Worm (Caenorhabditis elegans) whole organism, L4 larva: ENCODE data around the gene F08F8.6.
A peak's percentile ranks its signal among the peaks of the same experiment; 100 is the strongest.

ENCODE experiments used
- F49E8.2 ChIP-seq: sonication (generic microtip); optimal IDR thresholded peaks from 2 replicates; lab custom pipeline; 2016; ENCODE audit warnings: missing compliant biosample characterization, mild to moderate bottlenecking, missing genetic modification characterization, borderline replicate concordance
- Y5F2A.4 ChIP-seq: fragments of 200-800 bp; sonication (Bioruptor generic); optimal IDR thresholded peaks from 2 replicates; lab custom pipeline; 2018; ENCODE audit warnings: mild to moderate bottlenecking, missing genetic modification characterization, missing compliant biosample characterization
- Y75B8A.6 ChIP-seq: fragments of 200-800 bp; sonication (Bioruptor generic); IDR thresholded peaks from 2 replicates; pipeline ENCODE4 v1.3.6; 2022; ENCODE audit warnings: missing genetic modification reagents, missing genetic modification characterization, missing compliant biosample characterization
- aha-1 ChIP-seq: fragments of 150-350 bp; peaks from one replicate; lab custom pipeline; 2014; ENCODE audit warnings: missing biosample characterization, missing genetic modification characterization
- ceh-32 ChIP-seq: sonication (generic microtip); optimal IDR thresholded peaks from 2 replicates; lab custom pipeline; 2016; ENCODE audit warnings: mild to moderate bottlenecking, missing genetic modification characterization, missing compliant biosample characterization; ENCODE audit not compliant: poor library complexity
- ceh-82 ChIP-seq: sonication (generic microtip); optimal IDR thresholded peaks from 2 replicates; lab custom pipeline; 2017; ENCODE audit warnings: missing biosample characterization, missing genetic modification characterization
- daf-16 ChIP-seq, 3 experiments: sonication (generic microtip); optimal IDR thresholded peaks; 2 replicates each; lab custom pipeline; 2016 to 2017; ENCODE audit warnings: missing genetic modification characterization in 3 of 3, missing genetic modification reagents in 3 of 3, mild to moderate bottlenecking in 2 of 3, missing compliant biosample characterization in 2 of 3, missing biosample characterization in 1 of 3, moderate library complexity in 1 of 3
- dmd-6 ChIP-seq: fragments of 200-800 bp; sonication (Bioruptor generic); IDR thresholded peaks from 2 replicates; pipeline ENCODE4 v1.3.6; 2022; ENCODE audit warnings: missing genetic modification reagents, missing genetic modification characterization, missing compliant biosample characterization
- dmd-8 ChIP-seq: fragments of 200-800 bp; sonication (Bioruptor generic); IDR thresholded peaks from 2 replicates; pipeline ENCODE4 v1.3.6; 2022; ENCODE audit warnings: missing genetic modification characterization, missing compliant biosample characterization
- dmd-9 ChIP-seq: fragments of 200-800 bp; sonication (Bioruptor generic); IDR thresholded peaks from 2 replicates; pipeline ENCODE4 v1.3.6; 2022; ENCODE audit warnings: missing genetic modification reagents, missing genetic modification characterization, missing compliant biosample characterization
- duxl-1 ChIP-seq: sonication (generic microtip); optimal IDR thresholded peaks from 2 replicates; lab custom pipeline; 2016; ENCODE audit warnings: mild to moderate bottlenecking, missing genetic modification characterization, moderate library complexity, missing compliant biosample characterization; ENCODE audit not compliant: poor library complexity
- dve-1 ChIP-seq: sonication (generic microtip); optimal IDR thresholded peaks from 2 replicates; lab custom pipeline; 2017; ENCODE audit warnings: antibody characterized with exemption, mild to moderate bottlenecking, missing genetic modification characterization, missing compliant biosample characterization; ENCODE audit not compliant: insufficient read depth
- fos-1 ChIP-seq: fragments of 150-350 bp; optimal IDR thresholded peaks from 2 replicates; lab custom pipeline; 2014; ENCODE audit warnings: missing biosample characterization, missing genetic modification characterization
- hlh-11 ChIP-seq: fragments of 200-800 bp; sonication (Bioruptor generic); optimal IDR thresholded peaks from 2 replicates; lab custom pipeline; 2018; ENCODE audit warnings: mild to moderate bottlenecking, missing genetic modification characterization, missing compliant biosample characterization
- hlh-30 ChIP-seq: sonication (generic microtip); optimal IDR thresholded peaks from 2 replicates; lab custom pipeline; 2017; ENCODE audit warnings: antibody characterized with exemption, mild to moderate bottlenecking, missing genetic modification characterization, missing compliant biosample characterization; ENCODE audit not compliant: insufficient read depth
- lin-38 ChIP-seq: fragments of 200-800 bp; sonication (Bioruptor generic); IDR thresholded peaks from 2 replicates; pipeline ENCODE4 v1.3.6; 2022; ENCODE audit warnings: missing genetic modification reagents, missing genetic modification characterization, missing compliant biosample characterization
- lin-39 ChIP-seq: fragments of 150-350 bp; optimal IDR thresholded peaks from 2 replicates; lab custom pipeline; 2014; ENCODE audit warnings: missing biosample characterization, missing genetic modification reagents, missing genetic modification characterization
- lsy-2 ChIP-seq, 2 experiments: fragments of 150-350 bp in 1 of 2; sonication (generic microtip) in 1 of 2; optimal IDR thresholded peaks; 2 replicates each; lab custom pipeline; 2014 to 2017; ENCODE audit warnings: missing biosample characterization in 2 of 2, missing genetic modification characterization in 2 of 2
- mdl-1 ChIP-seq, 2 experiments: fragments of 150-350 bp in 1 of 2; sonication (generic microtip) in 1 of 2; optimal IDR thresholded peaks; 2 replicates each; lab custom pipeline; 2014 to 2017; ENCODE audit warnings: missing biosample characterization in 2 of 2, missing genetic modification characterization in 2 of 2
- mep-1 ChIP-seq: fragments of 150-350 bp; sonication (generic microtip); optimal IDR thresholded peaks from 3 replicates; lab custom pipeline; 2014; ENCODE audit warnings: missing biosample characterization, missing genetic modification characterization
- mxl-2 ChIP-seq: fragments of 200-800 bp; sonication (Bioruptor generic); conservative IDR thresholded peaks from 2 replicates; pipeline ENCODE4 v1.3.6; 2022; ENCODE audit warnings: missing genetic modification reagents, missing genetic modification characterization, missing compliant biosample characterization
- nhr-102 ChIP-seq: sonication (generic microtip); optimal IDR thresholded peaks from 2 replicates; lab custom pipeline; 2016; ENCODE audit warnings: mild to moderate bottlenecking, missing genetic modification characterization, moderate library complexity, missing compliant biosample characterization
- nhr-28 ChIP-seq: fragments of 150-350 bp; optimal IDR thresholded peaks from 2 replicates; lab custom pipeline; 2014; ENCODE audit warnings: missing biosample characterization, missing genetic modification characterization
- nhr-6 ChIP-seq: fragments of 150-350 bp; optimal IDR thresholded peaks from 2 replicates; lab custom pipeline; 2014; ENCODE audit warnings: missing biosample characterization, missing genetic modification characterization
- pha-4 ChIP-seq, 2 experiments: fragments of 150-350 bp in 1 of 2; fragments of 200-800 bp in 1 of 2; sonication (Bioruptor generic) in 1 of 2; IDR thresholded peaks in 1 of 2; optimal IDR thresholded peaks in 1 of 2; 2 replicates each; pipeline versions ENCODE4 v1.3.6 to Lab custom; 2014 to 2022; ENCODE audit warnings: missing genetic modification characterization in 2 of 2, missing genetic modification reagents in 2 of 2, missing biosample characterization in 1 of 2, missing compliant biosample characterization in 1 of 2
- php-3 ChIP-seq: fragments of 200-800 bp; sonication (Bioruptor generic); IDR thresholded peaks from 2 replicates; pipeline ENCODE4 v1.3.6; 2022; ENCODE audit warnings: missing genetic modification reagents, missing genetic modification characterization, missing compliant biosample characterization
- pqm-1 ChIP-seq: sonication (generic microtip); optimal IDR thresholded peaks from 2 replicates; lab custom pipeline; 2017; ENCODE audit warnings: missing biosample characterization, missing genetic modification characterization
- unc-130 ChIP-seq: sonication (generic microtip); optimal IDR thresholded peaks from 2 replicates; lab custom pipeline; 2016; ENCODE audit warnings: missing genetic modification reagents, missing genetic modification characterization, missing compliant biosample characterization
- unc-39 ChIP-seq: sonication (generic microtip); optimal IDR thresholded peaks from 2 replicates; lab custom pipeline; 2017; ENCODE audit warnings: missing biosample characterization, missing genetic modification characterization
- unc-62 ChIP-seq, 3 experiments: fragments of 150-350 bp in 1 of 3; sonication (generic microtip); optimal IDR thresholded peaks in 2 of 3; peaks in 1 of 3; 1 replicate in 1 of 3; 2 replicates in 2 of 3; lab custom pipeline; 2014 to 2017; ENCODE audit warnings: missing biosample characterization in 3 of 3, missing genetic modification characterization in 3 of 3, missing genetic modification reagents in 3 of 3, missing genotype in 1 of 3
- zfp-2 ChIP-seq: sonication (generic microtip); optimal IDR thresholded peaks from 2 replicates; lab custom pipeline; 2016; ENCODE audit warnings: mild to moderate bottlenecking, missing genetic modification characterization, missing compliant biosample characterization

The F08F8.6 gene

ce11 chrIII:7310662-7311340, 32.7 kb upstream of the F08F8.6 start, which contains the start of the genes F56C9.6 and F56C9.3:
Gene F56C9.6, minus strand, starts transcription at chrIII:7310773.
Gene F56C9.3, plus strand, starts transcription at chrIII:7311290.
- peak; percentile 20 for TF ChIP-seq unc-130 (GFP tag; lab: Kevin White, UChicago)
- no peak for TF ChIP-seq nhr-102 (tag; lab: Kevin White, UChicago)
- TF ChIP-seq dmd-8, result no peak
- TF ChIP-seq mxl-2, result no peak

- TF ChIP-seq unc-130 (GFP tag; lab: Kevin White, UChicago), result no peak
- TF ChIP-seq aha-1, result peak; percentile 93
These were observed 29.0 kb upstream of the F08F8.6 start for ce11 chrIII:7314473-7314872.

DNA sequence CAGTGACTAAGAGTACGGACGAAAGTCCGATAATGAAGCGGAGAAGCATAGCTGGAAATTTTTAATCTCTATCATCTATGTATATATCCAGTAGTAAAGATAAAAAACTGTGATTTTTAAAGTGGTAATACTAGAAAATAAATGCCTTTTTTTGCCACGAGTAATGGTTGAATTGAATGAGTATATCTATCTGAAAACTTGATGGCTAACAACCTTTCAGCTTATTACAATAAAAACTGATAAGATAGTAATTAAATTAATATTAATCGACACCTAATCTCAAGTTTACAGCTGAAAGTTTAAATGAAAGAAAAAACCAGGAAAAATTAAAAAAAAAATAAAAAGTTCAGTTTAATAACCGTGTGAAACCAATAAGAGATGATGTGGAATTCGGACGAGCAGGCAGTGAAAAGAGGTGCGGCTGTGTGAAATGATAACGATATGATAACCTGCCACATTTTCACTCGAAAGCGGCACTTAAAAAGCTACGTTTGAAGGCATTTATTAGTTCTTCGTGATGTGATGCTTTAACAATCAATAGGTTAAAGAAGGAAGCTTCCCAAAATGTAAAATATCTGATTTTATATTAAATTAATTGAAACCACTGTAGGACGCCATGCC, 28.5 kb upstream of the F08F8.6 start, which contains the start of gene nspg-6:
Gene nspg-6, minus strand, starts transcription at position 51 of the 621 bp plus-strand sequence.
- TF ChIP-seq pqm-1 (tag; lab: Kevin White, UChicago) (peak; percentile 97), hlh-11 (tag; lab: Kevin White, UChicago) (peak; percentile 30), php-3 (GFP tag; lab: Robert Waterston, UW) (peak; percentile 70; the same call in 1 of the 2 replicates), daf-16 (GFP tag; optimal IDR thresholded peaks at IDR 0.05; lab: Kevin White, UChicago) (no peak), daf-16 (tag; optimal IDR thresholded peaks at IDR 0.05; lab: Kevin White, UChicago) (peak; percentile 48), fos-1 (tag; lab: Kevin White, UChicago) (no peak), nhr-28 (peak; percentile 77), dve-1 (tag; lab: Kevin White, UChicago) (peak; percentile 39), F49E8.2 (tag; lab: Kevin White, UChicago) (no peak), pha-4 (GFP tag; IDR thresholded peaks at IDR 0.05; lab: Robert Waterston, UW) (no peak), pha-4 (tag; optimal IDR thresholded peaks at IDR 0.05; lab: Kevin White, UChicago) (no peak), mep-1 (tag; lab: Kevin White, UChicago) (no peak), dmd-6 (GFP tag; lab: Robert Waterston, UW) (peak; percentile 66), Y5F2A.4 (GFP tag; lab: Kevin White, UChicago) (no peak), Y75B8A.6 (GFP tag; lab: Robert Waterston, UW) (no peak)
- TF ChIP-seq, all 104 proteins: peak for 7

DNA sequence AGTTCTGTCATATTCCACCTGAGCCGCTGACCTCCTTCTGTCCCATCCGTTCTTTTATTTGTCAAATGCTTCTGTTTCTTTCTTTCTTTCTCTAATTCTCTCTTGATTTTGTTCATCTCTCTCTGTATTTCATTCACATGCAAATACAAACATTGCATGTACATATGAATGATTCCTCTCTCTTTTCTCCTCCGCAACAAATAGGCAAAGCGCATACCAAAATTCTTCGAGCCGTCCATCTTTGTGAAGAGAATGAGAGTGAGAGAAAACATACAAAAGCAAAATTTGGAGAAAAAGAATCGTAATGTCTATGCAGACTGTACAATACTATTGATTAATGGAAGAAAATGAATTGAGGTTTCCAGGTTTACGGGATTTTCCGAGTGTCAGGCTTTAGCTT, 26.1 kb upstream of the F08F8.6 start:
- no peak for TF ChIP-seq duxl-1 (tag; lab: Kevin White, UChicago)
- no peak for TF ChIP-seq daf-16 (GFP tag; optimal IDR thresholded peaks at IDR 0.05; lab: Kevin White, UChicago)
- peak; percentile 45 for TF ChIP-seq daf-16 (tag; optimal IDR thresholded peaks at IDR 0.05; lab: Kevin White, UChicago)
- TF ChIP-seq nhr-6 (tag; lab: Kevin White, UChicago), result no peak
- no peak for TF ChIP-seq lin-38 (GFP tag; lab: Robert Waterston, UW)
- peak in 1 of 2 experiments; percentile 15 for TF ChIP-seq lsy-2 (tag; optimal IDR thresholded peaks at IDR 0.05; lab: Kevin White, UChicago)
- TF ChIP-seq dmd-9 (GFP tag; lab: Robert Waterston, UW), result no peak
- no peak for TF ChIP-seq pha-4 (GFP tag; IDR thresholded peaks at IDR 0.05; lab: Robert Waterston, UW)
- peak; percentile 77 for TF ChIP-seq pha-4 (tag; optimal IDR thresholded peaks at IDR 0.05; lab: Kevin White, UChicago)
- no peak for TF ChIP-seq ceh-32 (tag; lab: Kevin White, UChicago)
- TF ChIP-seq hlh-11 (tag; lab: Kevin White, UChicago), result peak; percentile 20
- no peak for TF ChIP-seq unc-39 (tag; lab: Kevin White, UChicago)
- TF ChIP-seq mdl-1 (tag; optimal IDR thresholded peaks at IDR 0.05; lab: Kevin White, UChicago), result no peak
- TF ChIP-seq pqm-1 (tag; lab: Kevin White, UChicago), result peak; percentile 69
- peak; percentile 23 for TF ChIP-seq hlh-30 (tag; lab: Kevin White, UChicago)
- peak in 1 of 2 experiments; percentile 53 for TF ChIP-seq unc-62 (GFP tag; optimal IDR thresholded peaks at IDR 0.05 in 1 of 2; lab: Kevin White, UChicago)
- no peak for TF ChIP-seq unc-62 (tag; optimal IDR thresholded peaks at IDR 0.05; lab: Kevin White, UChicago)
- no peak for TF ChIP-seq ceh-82 (tag; lab: Kevin White, UChicago)
- no peak for TF ChIP-seq lin-39 (tag; lab: Kevin White, UChicago)
- TF ChIP-seq zfp-2 (tag; lab: Kevin White, UChicago), result no peak
- TF ChIP-seq dve-1 (tag; lab: Kevin White, UChicago), result peak; percentile 42
